Fruit fly (Drosophila melanogaster) whole organism, prepupa: ENCODE results near the gene Pph13.

ENCODE experiments used
- Blimp-1 ChIP-seq: fragments of 200-800 bp; sonication (Bioruptor generic); optimal IDR thresholded peaks from 3 replicates; lab custom pipeline; 2017; ENCODE audit warnings: missing biosample characterization, missing genetic modification characterization, mild to moderate bottlenecking, moderate library complexity, missing genetic modification reagents
- CG10631 ChIP-seq: fragments of 200-800 bp; sonication (Bioruptor generic); optimal IDR thresholded peaks from 2 replicates; lab custom pipeline; 2016; ENCODE audit warnings: missing biosample characterization, missing genetic modification characterization
- CG10669 ChIP-seq: fragments of 200-800 bp; sonication (Bioruptor generic); optimal IDR thresholded peaks from 3 replicates; lab custom pipeline; 2018; ENCODE audit warnings: missing biosample characterization, mild to moderate bottlenecking, missing genetic modification characterization, moderate library complexity
- CG11294 ChIP-seq: fragments of 200-800 bp; sonication (Bioruptor generic); IDR thresholded peaks from 2 replicates; pipeline ENCODE4 v1.3.6; 2022; ENCODE audit warnings: missing biosample characterization, missing genetic modification characterization
- CG11762 ChIP-seq: fragments of 200-800 bp; sonication (Bioruptor generic); optimal IDR thresholded peaks from 3 replicates; lab custom pipeline; 2016; ENCODE audit warnings: missing biosample characterization, missing genetic modification characterization; ENCODE audit not compliant: insufficient read depth
- CG11902 ChIP-seq: fragments of 200-800 bp; sonication (Bioruptor generic); optimal IDR thresholded peaks from 3 replicates; lab custom pipeline; 2016; ENCODE audit warnings: missing biosample characterization, missing genetic modification characterization
- CG1621 ChIP-seq: fragments of 200-800 bp; sonication (Bioruptor generic); optimal IDR thresholded peaks from 3 replicates; lab custom pipeline; 2018; ENCODE audit warnings: missing biosample characterization, mild to moderate bottlenecking, missing genetic modification characterization
- CG16779 ChIP-seq: fragments of 200-800 bp; sonication (Bioruptor generic); optimal IDR thresholded peaks from 3 replicates; lab custom pipeline; 2017; ENCODE audit warnings: missing biosample characterization, mild to moderate bottlenecking, missing genetic modification characterization
- CG3032 ChIP-seq: fragments of 200-800 bp; optimal IDR thresholded peaks from 2 replicates; lab custom pipeline; 2019; ENCODE audit warnings: missing biosample characterization, mild to moderate bottlenecking, missing genetic modification characterization, moderate library complexity
- CG31627 ChIP-seq: fragments of 200-800 bp; sonication (Bioruptor generic); optimal IDR thresholded peaks from 3 replicates; lab custom pipeline; 2016; ENCODE audit warnings: missing biosample characterization, missing genetic modification characterization
- CG32006 ChIP-seq: fragments of 200-800 bp; sonication (Bioruptor generic); optimal IDR thresholded peaks from 3 replicates; lab custom pipeline; 2017; ENCODE audit warnings: missing biosample characterization, mild to moderate bottlenecking, missing genetic modification characterization
- CG34406 ChIP-seq: fragments of 200-800 bp; sonication (Bioruptor generic); optimal IDR thresholded peaks from 3 replicates; lab custom pipeline; 2016; ENCODE audit warnings: missing biosample characterization, missing genetic modification characterization
- CG3919 ChIP-seq: fragments of 200-800 bp; sonication (Bioruptor generic); optimal IDR thresholded peaks from 3 replicates; lab custom pipeline; 2016; ENCODE audit warnings: missing biosample characterization, missing genetic modification characterization
- CG6163 ChIP-seq: fragments of 200-800 bp; sonication (Bioruptor generic); IDR thresholded peaks from 3 replicates; pipeline ENCODE4 v1.3.6; 2022; ENCODE audit warnings: missing biosample characterization, missing genetic modification characterization
- CG6276 ChIP-seq: fragments of 200-800 bp; sonication (Bioruptor generic); optimal IDR thresholded peaks from 2 replicates; lab custom pipeline; 2017; ENCODE audit warnings: missing biosample characterization, mild to moderate bottlenecking, missing genetic modification characterization
- CG6792 ChIP-seq: fragments of 200-800 bp; sonication (Bioruptor generic); optimal IDR thresholded peaks from 3 replicates; lab custom pipeline; 2016; ENCODE audit warnings: missing biosample characterization, missing genetic modification characterization
- CG6808 ChIP-seq: fragments of 200-800 bp; sonication (Bioruptor generic); optimal IDR thresholded peaks from 3 replicates; lab custom pipeline; 2017; ENCODE audit warnings: missing biosample characterization, missing genetic modification characterization, mild to moderate bottlenecking, moderate library complexity, missing genetic modification reagents
- CG7368 ChIP-seq: fragments of 200-800 bp; sonication (Bioruptor generic); optimal IDR thresholded peaks from 3 replicates; lab custom pipeline; 2016; ENCODE audit warnings: missing biosample characterization, missing genetic modification characterization
- CG8119 ChIP-seq: fragments of 200-800 bp; sonication (Bioruptor generic); IDR thresholded peaks from 3 replicates; pipeline ENCODE4 v1.3.6; 2022; ENCODE audit warnings: missing biosample characterization, missing genetic modification characterization
- CG9139 ChIP-seq: fragments of 200-800 bp; sonication (Bioruptor generic); optimal IDR thresholded peaks from 3 replicates; lab custom pipeline; 2017; ENCODE audit warnings: missing biosample characterization, mild to moderate bottlenecking, missing genetic modification characterization
- Eip75B ChIP-seq: fragments of 200-800 bp; sonication (Bioruptor generic); optimal IDR thresholded peaks from 3 replicates; lab custom pipeline; 2016; ENCODE audit warnings: missing biosample characterization, missing genetic modification characterization
- Eip78C ChIP-seq: fragments of 200-800 bp; sonication (Bioruptor generic); peaks from one replicate; lab custom pipeline; 2016; ENCODE audit warnings: missing biosample characterization, missing genetic modification characterization
- Ets21C ChIP-seq: fragments of 200-800 bp; sonication (Bioruptor generic); optimal IDR thresholded peaks from 3 replicates; lab custom pipeline; 2016; ENCODE audit warnings: missing biosample characterization, missing genetic modification characterization
- Ets96B ChIP-seq: fragments of 200-800 bp; optimal IDR thresholded peaks from 2 replicates; lab custom pipeline; 2019; ENCODE audit warnings: missing biosample characterization, mild to moderate bottlenecking, missing genetic modification characterization, moderate library complexity
- Hr39 ChIP-seq: fragments of 200-800 bp; sonication (Bioruptor generic); optimal IDR thresholded peaks from 2 replicates; lab custom pipeline; 2016; ENCODE audit warnings: missing biosample characterization, missing genetic modification characterization
- Hr4 ChIP-seq: fragments of 200-800 bp; sonication (Bioruptor generic); optimal IDR thresholded peaks from 3 replicates; lab custom pipeline; 2016; ENCODE audit warnings: missing biosample characterization, missing genetic modification characterization
- Lpt ChIP-seq: fragments of 200-800 bp; sonication (Bioruptor generic); optimal IDR thresholded peaks from 3 replicates; lab custom pipeline; 2016; ENCODE audit warnings: missing biosample characterization, missing genetic modification characterization
- Met ChIP-seq: fragments of 200-800 bp; sonication (Bioruptor generic); optimal IDR thresholded peaks from 3 replicates; lab custom pipeline; 2016; ENCODE audit warnings: missing biosample characterization, missing genetic modification characterization
- OdsH ChIP-seq: fragments of 200-800 bp; sonication (Bioruptor generic); optimal IDR thresholded peaks from 3 replicates; lab custom pipeline; 2016; ENCODE audit warnings: missing biosample characterization, missing genetic modification characterization
- Smox ChIP-seq: fragments of 200-800 bp; sonication (Bioruptor generic); optimal IDR thresholded peaks from 3 replicates; lab custom pipeline; 2016; ENCODE audit warnings: missing biosample characterization, missing genetic modification characterization
- Sox102F ChIP-seq: fragments of 200-800 bp; sonication (Bioruptor generic); optimal IDR thresholded peaks from 2 replicates; lab custom pipeline; 2016; ENCODE audit warnings: missing biosample characterization, mild to moderate bottlenecking, missing genetic modification characterization
- achi ChIP-seq: fragments of 200-800 bp; sonication (Bioruptor generic); optimal IDR thresholded peaks from 3 replicates; lab custom pipeline; 2016; ENCODE audit warnings: missing biosample characterization, missing genetic modification characterization
- acj6 ChIP-seq: fragments of 200-800 bp; sonication (Bioruptor generic); optimal IDR thresholded peaks from 3 replicates; lab custom pipeline; 2016; ENCODE audit warnings: missing biosample characterization, missing genetic modification characterization
- cyc ChIP-seq: fragments of 200-800 bp; sonication (Bioruptor generic); optimal IDR thresholded peaks from 3 replicates; lab custom pipeline; 2016; ENCODE audit warnings: missing biosample characterization, missing genetic modification characterization
- dsx ChIP-seq: fragments of 200-800 bp; optimal IDR thresholded peaks from 3 replicates; lab custom pipeline; 2019; ENCODE audit warnings: missing biosample characterization, mild to moderate bottlenecking, missing genetic modification characterization, moderate library complexity; ENCODE audit not compliant: poor library complexity, severe bottlenecking
- eg ChIP-seq: fragments of 200-800 bp; sonication (Bioruptor generic); IDR thresholded peaks from 3 replicates; pipeline ENCODE4 v1.3.6; 2022; ENCODE audit warnings: missing biosample characterization, missing genetic modification characterization
- esn ChIP-seq: fragments of 200-800 bp; sonication (Bioruptor generic); optimal IDR thresholded peaks from 2 replicates; lab custom pipeline; 2016; ENCODE audit warnings: missing biosample characterization, mild to moderate bottlenecking, missing genetic modification characterization, moderate library complexity
- fd59A ChIP-seq: fragments of 200-800 bp; sonication (Bioruptor generic); optimal IDR thresholded peaks from 2 replicates; lab custom pipeline; 2017; ENCODE audit warnings: missing biosample characterization, mild to moderate bottlenecking, missing genetic modification characterization, missing genetic modification reagents
- fkh ChIP-seq: fragments of 200-800 bp; sonication (Bioruptor generic); optimal IDR thresholded peaks from 3 replicates; lab custom pipeline; 2017; ENCODE audit warnings: missing biosample characterization, mild to moderate bottlenecking, missing genetic modification characterization, moderate library complexity
- lz ChIP-seq: fragments of 200-800 bp; sonication (Bioruptor generic); optimal IDR thresholded peaks from 3 replicates; lab custom pipeline; 2016; ENCODE audit warnings: missing biosample characterization, missing genetic modification characterization
- net ChIP-seq: fragments of 200-800 bp; sonication (Bioruptor generic); optimal IDR thresholded peaks from 3 replicates; lab custom pipeline; 2016; ENCODE audit warnings: missing biosample characterization, missing genetic modification characterization
- pdm3 ChIP-seq: fragments of 200-800 bp; sonication (Bioruptor generic); optimal IDR thresholded peaks from 3 replicates; lab custom pipeline; 2016; ENCODE audit warnings: missing biosample characterization, missing genetic modification characterization
- salr ChIP-seq, 2 experiments: fragments of 200-800 bp; sonication (Bioruptor generic); optimal IDR thresholded peaks; 3 replicates each; lab custom pipeline; 2016 to 2018; ENCODE audit warnings: missing biosample characterization in 2 of 2, missing genetic modification characterization in 2 of 2, mild to moderate bottlenecking in 1 of 2
- spab ChIP-seq: fragments of 200-800 bp; sonication (Bioruptor generic); optimal IDR thresholded peaks from 2 replicates; lab custom pipeline; 2017; ENCODE audit warnings: missing biosample characterization, mild to moderate bottlenecking, missing genetic modification characterization, missing genetic modification reagents
- ss ChIP-seq, 2 experiments: fragments of 200-800 bp; sonication (Bioruptor generic); optimal IDR thresholded peaks; 2 replicates in 1 of 2; 3 replicates in 1 of 2; lab custom pipeline; 2017 to 2018; ENCODE audit warnings: mild to moderate bottlenecking in 2 of 2, missing biosample characterization in 2 of 2, missing genetic modification characterization in 2 of 2, moderate library complexity in 1 of 2
- svp ChIP-seq: fragments of 200-800 bp; sonication (Bioruptor generic); peaks from one replicate; lab custom pipeline; 2016; ENCODE audit warnings: missing biosample characterization, missing genetic modification characterization
- topi ChIP-seq: fragments of 200-800 bp; sonication (Bioruptor generic); optimal IDR thresholded peaks from 3 replicates; lab custom pipeline; 2016; ENCODE audit warnings: missing biosample characterization, missing genetic modification characterization
- vri ChIP-seq: fragments of 200-800 bp; sonication (Bioruptor generic); optimal IDR thresholded peaks from 3 replicates; lab custom pipeline; 2016; ENCODE audit warnings: missing biosample characterization, mild to moderate bottlenecking, missing genetic modification characterization

Gene Pph13

dm6 chr2L:606165-606564 lies 28.9 kb downstream of the Pph13 start (continued):
- TF ChIP-seq Ets21C (GFP tag; lab: Kevin White, UChicago) (peak; percentile 64), CG9139 (GFP tag; lab: Kevin White, UChicago) (no peak), Lpt (peak; percentile 64), Ets96B (tag; lab: Kevin White, UChicago) (peak; percentile 39), Met (GFP tag; lab: Kevin White, UChicago) (peak; percentile 80), fkh (no peak), salr (GFP tag; optimal IDR thresholded peaks at IDR 0.05; lab: Kevin White, UChicago) (peak; percentile 10 to 73), CG3919 (peak; percentile 69), CG34406 (GFP tag; lab: Kevin White, UChicago) (peak; percentile 50), spab (peak; percentile 57)
- TF ChIP-seq, all 60 proteins: peak for 53

- peak; percentile 12 for TF ChIP-seq CG10631 (GFP tag; lab: Kevin White, UChicago)
- TF ChIP-seq CG34406 (GFP tag; lab: Kevin White, UChicago): peak; percentile 13
- TF ChIP-seq CG3919: peak; percentile 28
- TF ChIP-seq Lpt: no peak
- TF ChIP-seq OdsH: peak; percentile 19
- TF ChIP-seq Ets96B (tag; lab: Kevin White, UChicago): peak; percentile 53
- TF ChIP-seq fd59A: no peak
- TF ChIP-seq cyc (GFP tag; lab: Kevin White, UChicago): peak; percentile 6
- TF ChIP-seq salr (GFP tag; optimal IDR thresholded peaks at IDR 0.05; lab: Kevin White, UChicago): peak in 1 of 2 experiments; percentile 12
- peak; percentile 13 for TF ChIP-seq CG31627 (GFP tag; lab: Kevin White, UChicago)
- peak; percentile 27 for TF ChIP-seq CG3032 (tag; lab: Kevin White, UChicago)
- peak; percentile 17 for TF ChIP-seq Hr39 (GFP tag; lab: Kevin White, UChicago)
- TF ChIP-seq Eip78C (GFP tag; lab: Kevin White, UChicago): peak; percentile 89
- peak; percentile 26 for TF ChIP-seq spab
- peak; percentile 19 for TF ChIP-seq CG1621
- peak; percentile 15 for TF ChIP-seq Met (GFP tag; lab: Kevin White, UChicago)
- TF ChIP-seq net (GFP tag; lab: Kevin White, UChicago): peak; percentile 4
- TF ChIP-seq Sox102F (GFP tag; lab: Kevin White, UChicago): peak; percentile 10
- peak; percentile 41 for TF ChIP-seq Smox (GFP tag; lab: Kevin White, UChicago)
- peak; percentile 4 for TF ChIP-seq acj6
- TF ChIP-seq CG11762: no peak
- no peak for TF ChIP-seq CG6276
- TF ChIP-seq dsx: peak; percentile 54
- no peak for TF ChIP-seq CG9139 (GFP tag; lab: Kevin White, UChicago)
- peak; percentile 36 for TF ChIP-seq esn (GFP tag; lab: Kevin White, UChicago)
- no peak for TF ChIP-seq CG7368 (GFP tag; lab: Kevin White, UChicago)
- peak; percentile 13 for TF ChIP-seq CG10669 (GFP tag; lab: Kevin White, UChicago)
- no peak for TF ChIP-seq fkh
- no peak for TF ChIP-seq Blimp-1 (GFP tag; lab: Kevin White, UChicago)
- peak; percentile 39 for TF ChIP-seq CG32006 (GFP tag; lab: Kevin White, UChicago)
- TF ChIP-seq lz (GFP tag; lab: Kevin White, UChicago): peak; percentile 8
- TF ChIP-seq eg (GFP tag; lab: Robert Waterston, UW): 0 out of 3 replicates have a peak, but pooled peaks have one; percentile 32
- TF ChIP-seq Hr4: no peak
- peak; percentile 76 for TF ChIP-seq svp (GFP tag; lab: Kevin White, UChicago)
- TF ChIP-seq CG6792 (GFP tag; lab: Kevin White, UChicago): peak; percentile 23
- peak; percentile 4 for TF ChIP-seq vri (GFP tag; lab: Kevin White, UChicago)
- peak; percentile 34 for TF ChIP-seq Eip75B (GFP tag; lab: Kevin White, UChicago)
- TF ChIP-seq CG11902 (GFP tag; lab: Kevin White, UChicago): no peak
- peak; percentile 42 for TF ChIP-seq topi (GFP tag; lab: Kevin White, UChicago)
- TF ChIP-seq CG8119 (GFP tag; lab: Robert Waterston, UW): no peak
- TF ChIP-seq pdm3: peak; percentile 34
- peak in 1 of 2 experiments; percentile 22 for TF ChIP-seq ss (GFP tag; optimal IDR thresholded peaks at IDR 0.05; lab: Kevin White, UChicago)
- no peak for TF ChIP-seq CG16779 (tag; lab: Kevin White, UChicago)
- no peak for TF ChIP-seq CG11294 (GFP tag; lab: Robert Waterston, UW)
- TF ChIP-seq Ets21C (GFP tag; lab: Kevin White, UChicago): no peak
- TF ChIP-seq achi: peak; percentile 50
- TF ChIP-seq CG6163 (GFP tag; lab: Robert Waterston, UW): peak; percentile 72
- TF ChIP-seq CG6808 (GFP tag; lab: Kevin White, UChicago): peak; percentile 23
Observed at dm6 chr2L:606952-607351, 29.7 kb downstream of the Pph13 start.
